Fruit fly (Drosophila melanogaster): ENCODE data around the gene indra.
A peak's percentile ranks its signal among the peaks of the same experiment; 100 is the strongest.

indra gene

dm6 chr3L:1374438-1375133 lies 32.4 kb upstream of the indra start (continued):
- TF ChIP-seq Xrp1 (GFP tag; IDR thresholded peaks at IDR 0.05) (0 out of 2 replicates have a peak, but pooled peaks have one; percentile 19), dmrt99B (tag; optimal IDR thresholded peaks at IDR 0.05) (peak; percentile 13), NC2β (GFP tag; optimal IDR thresholded peaks at IDR 0.05) (no peak), Xbp1 (GFP tag; optimal IDR thresholded peaks at IDR 0.05) (peak; percentile 28), CG8388 (GFP tag; optimal IDR thresholded peaks at IDR 0.05) (peak; percentile 29), Hr78 (GFP tag; optimal IDR thresholded peaks at IDR 0.05) (peak in 1 of 2 experiments; percentile 1), Camta (GFP tag; optimal IDR thresholded peaks at IDR 0.05) (no peak), CG12744 (GFP tag; optimal IDR thresholded peaks at IDR 0.05) (no peak), CG16815 (GFP tag; optimal IDR thresholded peaks at IDR 0.05) (no peak), CG12104 (GFP tag; optimal IDR thresholded peaks at IDR 0.05) (no peak), Oaz (GFP tag; IDR thresholded peaks at IDR 0.05) (no peak), CG9609 (GFP tag; optimal IDR thresholded peaks at IDR 0.05) (no peak), crol (GFP tag; IDR thresholded peaks at IDR 0.05) (peak; percentile 63), CG12769 (tag; optimal IDR thresholded peaks at IDR 0.05) (peak; percentile 19), Eip74EF (GFP tag; optimal IDR thresholded peaks at IDR 0.05) (no peak), CG13287 (GFP tag; IDR thresholded peaks at IDR 0.05; ENCODE audit: partially characterized antibody) (no peak), sisA (GFP tag; IDR thresholded peaks at IDR 0.05) (0 out of 2 replicates have a peak, but pooled peaks have one; percentile 24), vvl (GFP tag; IDR thresholded peaks at IDR 0.05) (no peak), D19A (tag; optimal IDR thresholded peaks at IDR 0.05) (no peak), Drgx (GFP tag; IDR thresholded peaks at IDR 0.05) (peak; percentile 77), insv (GFP tag; optimal IDR thresholded peaks at IDR 0.05) (no peak), nmo (GFP tag; optimal IDR thresholded peaks at IDR 0.05) (peak; percentile 18), dysf (GFP tag; IDR thresholded peaks at IDR 0.05) (no peak), hth (optimal IDR thresholded peaks at IDR 0.05) (no peak), Nf-YA (GFP tag; IDR thresholded peaks at IDR 0.05) (no peak), CG31441 (GFP tag; IDR thresholded peaks at IDR 0.05) (0 out of 2 replicates have a peak, but pooled peaks have one; percentile 37), CG11398 (GFP tag; optimal IDR thresholded peaks at IDR 0.05) (no peak), tio (GFP tag; optimal IDR thresholded peaks at IDR 0.05) (no peak), CG14667 (GFP tag; IDR thresholded peaks at IDR 0.05) (peak; percentile 44; the same call in 1 of the 2 replicates), CG7357 (GFP tag; IDR thresholded peaks at IDR 0.05) (no peak), CG13123 (GFP tag; optimal IDR thresholded peaks at IDR 0.05) (no peak), CG11695 (GFP tag; IDR thresholded peaks at IDR 0.05) (no peak), CG10543 (GFP tag; optimal IDR thresholded peaks at IDR 0.05) (no peak), CrebB (tag; optimal IDR thresholded peaks at IDR 0.05) (no peak), pros (GFP tag; optimal IDR thresholded peaks at IDR 0.05) (no peak), CG9932 (GFP tag; IDR thresholded peaks at IDR 0.05) (0 out of 2 replicates have a peak, but pooled peaks have one; percentile 13), toy (GFP tag; IDR thresholded peaks at IDR 0.05) (no peak), CG1603 (tag; optimal IDR thresholded peaks at IDR 0.05) (peak; percentile 46), CG13296 (GFP tag; optimal IDR thresholded peaks at IDR 0.05) (no peak), dpn (GFP tag; optimal IDR thresholded peaks at IDR 0.05) (no peak), CG15269 (tag; optimal IDR thresholded peaks at IDR 0.05) (peak; percentile 21), CG8924 (tag; optimal IDR thresholded peaks at IDR 0.05) (no peak), zfh2 (GFP tag; optimal IDR thresholded peaks at IDR 0.05) (no peak), CG3065 (GFP tag; optimal IDR thresholded peaks at IDR 0.05) (no peak), hkb (optimal IDR thresholded peaks at IDR 0.05) (no peak), hkb (GFP tag; IDR thresholded peaks at IDR 0.05) (no peak), Bgb (GFP tag; IDR thresholded peaks at IDR 0.05; ENCODE audit: partially characterized antibody) (no peak), CG17829 (tag; optimal IDR thresholded peaks at IDR 0.05) (no peak), NfI (GFP tag; optimal IDR thresholded peaks at IDR 0.05) (no peak), ac (GFP tag; optimal IDR thresholded peaks at IDR 0.05) (no peak)

Measured in whole organism, embryonic.